Fruit fly (Drosophila melanogaster): Measurements from ENCODE around the gene CG32536.

The CG32536 gene

dm6 chrX:19309648-19310047, 33.0 kb upstream of the CG32536 start:
- no peak for TF ChIP-seq CG17801 (GFP tag; optimal IDR thresholded peaks at IDR 0.05; ENCODE audit: partially characterized antibody)

dm6 chrX:19307810-19308456, 31.2 kb upstream of the CG32536 start, which contains the start of gene CG8051:
Gene CG8051, minus strand, starts transcription at chrX:19307925.
- TF ChIP-seq CG17801 (GFP tag; optimal IDR thresholded peaks at IDR 0.05; ENCODE audit: partially characterized antibody): no peak

- TF ChIP-seq CG17801 (GFP tag; optimal IDR thresholded peaks at IDR 0.05; ENCODE audit: partially characterized antibody): peak; percentile 9
These were observed 29.8 kb upstream of the CG32536 start for dm6 chrX:19306531-19306930.

- TF ChIP-seq CG17801 (GFP tag; optimal IDR thresholded peaks at IDR 0.05; ENCODE audit: partially characterized antibody): no peak
These were observed 28.5 kb upstream of the CG32536 start for dm6 chrX:19305172-19305571.

dm6 chrX:19299367-19299766, 22.7 kb upstream of the CG32536 start:
- TF ChIP-seq CG17801 (GFP tag; optimal IDR thresholded peaks at IDR 0.05; ENCODE audit: partially characterized antibody): no peak

- peak; percentile 55 for TF ChIP-seq CG17801 (GFP tag; optimal IDR thresholded peaks at IDR 0.05; ENCODE audit: partially characterized antibody)
These were observed 22.1 kb upstream of the CG32536 start for dm6 chrX:19298785-19299114.

dm6 chrX:19297899-19298784, 21.4 kb upstream of the CG32536 start, which contains the start of gene CG8034:
Gene CG8034, minus strand, starts transcription at chrX:19298162.
- TF ChIP-seq CG17801 (GFP tag; optimal IDR thresholded peaks at IDR 0.05; ENCODE audit: partially characterized antibody): peak; percentile 97

- TF ChIP-seq CG17801 (GFP tag; optimal IDR thresholded peaks at IDR 0.05; ENCODE audit: partially characterized antibody): no peak
These were observed 19.2 kb upstream of the CG32536 start for dm6 chrX:19295831-19296423.

- TF ChIP-seq CG17801 (GFP tag; optimal IDR thresholded peaks at IDR 0.05; ENCODE audit: partially characterized antibody): no peak
These were observed 18.3 kb upstream of the CG32536 start for dm6 chrX:19294953-19295352.

dm6 chrX:19294030-19294429, 17.3 kb upstream of the CG32536 start:
- no peak for TF ChIP-seq CG17801 (GFP tag; optimal IDR thresholded peaks at IDR 0.05; ENCODE audit: partially characterized antibody)

- TF ChIP-seq CG17801 (GFP tag; optimal IDR thresholded peaks at IDR 0.05; ENCODE audit: partially characterized antibody): no peak
These were observed 16.6 kb upstream of the CG32536 start for dm6 chrX:19293320-19293719.

- no peak for TF ChIP-seq CG17801 (GFP tag; optimal IDR thresholded peaks at IDR 0.05; ENCODE audit: partially characterized antibody)
These were observed 15.3 kb upstream of the CG32536 start for dm6 chrX:19291780-19292605.

- TF ChIP-seq CG17801 (GFP tag; optimal IDR thresholded peaks at IDR 0.05; ENCODE audit: partially characterized antibody): peak; percentile 90
These were observed 12.7 kb upstream of the CG32536 start for dm6 chrX:19289318-19289970.

dm6 chrX:19287784-19288183, 11.1 kb upstream of the CG32536 start:
- no peak for TF ChIP-seq CG17801 (GFP tag; optimal IDR thresholded peaks at IDR 0.05; ENCODE audit: partially characterized antibody)

All from ovary, adult (tissue).